Worm (Caenorhabditis elegans) whole organism, L4 larva: ENCODE data around the gene rfs-1.

Experiments
- F26F4.8 ChIP-seq: fragments of 200-800 bp; sonication (Bioruptor generic); conservative IDR thresholded peaks from 2 replicates; pipeline ENCODE4 v1.3.6; 2022; ENCODE audit warnings: missing genetic modification characterization, missing compliant biosample characterization
- F44E2.7 ChIP-seq: fragments of 200-800 bp; sonication (Bioruptor generic); IDR thresholded peaks from 2 replicates; pipeline ENCODE4 v2.1.2; 2022; ENCODE audit warnings: missing genetic modification characterization, missing compliant biosample characterization
- R02D3.7 ChIP-seq: fragments of 150-350 bp; sonication (generic microtip); optimal IDR thresholded peaks from 3 replicates; lab custom pipeline; 2014; ENCODE audit warnings: missing biosample characterization, missing genetic modification characterization
- Y105C5A.15 ChIP-seq: fragments of 200-800 bp; sonication (Bioruptor generic); IDR thresholded peaks from 2 replicates; pipeline ENCODE4 v1.3.6; 2022; ENCODE audit warnings: missing genetic modification characterization, missing compliant biosample characterization
- Y48G9A.11 ChIP-seq: fragments of 200-800 bp; sonication (Bioruptor generic); IDR thresholded peaks from 2 replicates; pipeline ENCODE4 v1.3.6; 2022; ENCODE audit warnings: missing genetic modification reagents, missing genetic modification characterization, missing compliant biosample characterization
- Y75B8A.6 ChIP-seq: fragments of 200-800 bp; sonication (Bioruptor generic); IDR thresholded peaks from 2 replicates; pipeline ENCODE4 v1.3.6; 2022; ENCODE audit warnings: missing genetic modification reagents, missing genetic modification characterization, missing compliant biosample characterization
- ZK337.2 ChIP-seq: fragments of 200-800 bp; sonication (Bioruptor generic); IDR thresholded peaks from 2 replicates; pipeline ENCODE4 v1.3.6; 2022; ENCODE audit warnings: missing genetic modification reagents, missing genetic modification characterization, missing compliant biosample characterization
- ZK546.5 ChIP-seq, 2 experiments: sonication (generic microtip); optimal IDR thresholded peaks; 2 replicates each; lab custom pipeline; 2017; ENCODE audit warnings: missing biosample characterization in 2 of 2, missing genetic modification characterization in 2 of 2
- aly-2 ChIP-seq: sonication (generic microtip); optimal IDR thresholded peaks from 2 replicates; lab custom pipeline; 2018; ENCODE audit warnings: missing biosample characterization, missing genetic modification characterization
- arid-1 ChIP-seq: fragments of 200-800 bp; sonication (Bioruptor generic); conservative IDR thresholded peaks from 2 replicates; pipeline ENCODE4 v1.3.6; 2022; ENCODE audit warnings: missing genetic modification reagents, missing genetic modification characterization, missing compliant biosample characterization
- attf-4 ChIP-seq: sonication (generic microtip); optimal IDR thresholded peaks from 3 replicates; lab custom pipeline; 2017; ENCODE audit warnings: missing biosample characterization, missing genetic modification characterization
- ceh-62 ChIP-seq: sonication (generic microtip); optimal IDR thresholded peaks from 2 replicates; lab custom pipeline; 2017; ENCODE audit warnings: missing biosample characterization, missing genetic modification characterization
- ceh-82 ChIP-seq: sonication (generic microtip); optimal IDR thresholded peaks from 2 replicates; lab custom pipeline; 2017; ENCODE audit warnings: missing biosample characterization, missing genetic modification characterization
- cey-2 ChIP-seq: sonication (generic microtip); optimal IDR thresholded peaks from 3 replicates; lab custom pipeline; 2017; ENCODE audit warnings: missing genetic modification characterization, mild to moderate bottlenecking, missing compliant biosample characterization, antibody characterized with exemption, borderline replicate concordance; ENCODE audit not compliant: insufficient read depth
- ctbp-1 ChIP-seq: fragments of 200-800 bp; sonication (Bioruptor generic); IDR thresholded peaks from 2 replicates; pipeline ENCODE4 v1.3.6; 2022; ENCODE audit warnings: missing genetic modification reagents, missing genetic modification characterization, missing compliant biosample characterization
- daf-8 ChIP-seq: fragments of 200-800 bp; sonication (Bioruptor generic); IDR thresholded peaks from 2 replicates; pipeline ENCODE4 v1.3.6; 2022; ENCODE audit warnings: missing genetic modification characterization, missing compliant biosample characterization
- dmd-6 ChIP-seq: fragments of 200-800 bp; sonication (Bioruptor generic); IDR thresholded peaks from 2 replicates; pipeline ENCODE4 v1.3.6; 2022; ENCODE audit warnings: missing genetic modification reagents, missing genetic modification characterization, missing compliant biosample characterization
- dmd-8 ChIP-seq: fragments of 200-800 bp; sonication (Bioruptor generic); IDR thresholded peaks from 2 replicates; pipeline ENCODE4 v1.3.6; 2022; ENCODE audit warnings: missing genetic modification characterization, missing compliant biosample characterization
- dmd-9 ChIP-seq: fragments of 200-800 bp; sonication (Bioruptor generic); IDR thresholded peaks from 2 replicates; pipeline ENCODE4 v1.3.6; 2022; ENCODE audit warnings: missing genetic modification reagents, missing genetic modification characterization, missing compliant biosample characterization
- dpl-1 ChIP-seq: fragments of 150-350 bp; optimal IDR thresholded peaks from 2 replicates; lab custom pipeline; 2014; ENCODE audit warnings: missing biosample characterization, missing genetic modification reagents, missing genetic modification characterization
- duxl-1 ChIP-seq: sonication (generic microtip); optimal IDR thresholded peaks from 2 replicates; lab custom pipeline; 2016; ENCODE audit warnings: mild to moderate bottlenecking, missing genetic modification characterization, moderate library complexity, missing compliant biosample characterization; ENCODE audit not compliant: poor library complexity
- dve-1 ChIP-seq: sonication (generic microtip); optimal IDR thresholded peaks from 2 replicates; lab custom pipeline; 2017; ENCODE audit warnings: antibody characterized with exemption, mild to moderate bottlenecking, missing genetic modification characterization, missing compliant biosample characterization; ENCODE audit not compliant: insufficient read depth
- egl-27 ChIP-seq: sonication (generic microtip); optimal IDR thresholded peaks from 3 replicates; lab custom pipeline; 2017; ENCODE audit warnings: missing biosample characterization, missing genetic modification reagents, missing genetic modification characterization
- hlh-11 ChIP-seq: fragments of 200-800 bp; sonication (Bioruptor generic); optimal IDR thresholded peaks from 2 replicates; lab custom pipeline; 2018; ENCODE audit warnings: mild to moderate bottlenecking, missing genetic modification characterization, missing compliant biosample characterization
- lin-1 ChIP-seq: fragments of 200-800 bp; sonication (Bioruptor generic); IDR thresholded peaks from 2 replicates; pipeline ENCODE4 v1.3.6; 2022; ENCODE audit warnings: missing genetic modification reagents, missing genetic modification characterization, missing compliant biosample characterization
- lin-13 ChIP-seq: fragments of 150-350 bp; optimal IDR thresholded peaks from 2 replicates; lab custom pipeline; 2014; ENCODE audit warnings: missing biosample characterization, missing genetic modification reagents, missing genetic modification characterization
- lin-38 ChIP-seq: fragments of 200-800 bp; sonication (Bioruptor generic); IDR thresholded peaks from 2 replicates; pipeline ENCODE4 v1.3.6; 2022; ENCODE audit warnings: missing genetic modification reagents, missing genetic modification characterization, missing compliant biosample characterization
- lin-39 ChIP-seq: fragments of 150-350 bp; optimal IDR thresholded peaks from 2 replicates; lab custom pipeline; 2014; ENCODE audit warnings: missing biosample characterization, missing genetic modification reagents, missing genetic modification characterization
- madf-9 ChIP-seq: fragments of 200-800 bp; sonication (Bioruptor generic); conservative IDR thresholded peaks from 2 replicates; pipeline ENCODE4 v1.3.6; 2022; ENCODE audit warnings: missing genetic modification reagents, missing genetic modification characterization, missing compliant biosample characterization
- mdl-1 ChIP-seq, 2 experiments: fragments of 150-350 bp in 1 of 2; sonication (generic microtip) in 1 of 2; optimal IDR thresholded peaks; 2 replicates each; lab custom pipeline; 2014 to 2017; ENCODE audit warnings: missing biosample characterization in 2 of 2, missing genetic modification characterization in 2 of 2
- mep-1 ChIP-seq: fragments of 150-350 bp; sonication (generic microtip); optimal IDR thresholded peaks from 3 replicates; lab custom pipeline; 2014; ENCODE audit warnings: missing biosample characterization, missing genetic modification characterization
- nhr-102 ChIP-seq: sonication (generic microtip); optimal IDR thresholded peaks from 2 replicates; lab custom pipeline; 2016; ENCODE audit warnings: mild to moderate bottlenecking, missing genetic modification characterization, moderate library complexity, missing compliant biosample characterization
- nhr-41 ChIP-seq: fragments of 200-800 bp; sonication (Bioruptor generic); IDR thresholded peaks from 2 replicates; pipeline ENCODE4 v1.3.6; 2022; ENCODE audit warnings: missing genetic modification reagents, missing genetic modification characterization, missing compliant biosample characterization
- nhr-42 ChIP-seq: fragments of 200-800 bp; sonication (Bioruptor generic); IDR thresholded peaks from 2 replicates; pipeline ENCODE4 v1.3.6; 2022; ENCODE audit warnings: missing genetic modification characterization, missing compliant biosample characterization
- php-3 ChIP-seq: fragments of 200-800 bp; sonication (Bioruptor generic); IDR thresholded peaks from 2 replicates; pipeline ENCODE4 v1.3.6; 2022; ENCODE audit warnings: missing genetic modification reagents, missing genetic modification characterization, missing compliant biosample characterization
- sdz-12 ChIP-seq: fragments of 200-800 bp; sonication (Bioruptor generic); optimal IDR thresholded peaks from 2 replicates; lab custom pipeline; 2018; ENCODE audit warnings: mild to moderate bottlenecking, missing genetic modification characterization, missing compliant biosample characterization
- skn-1 ChIP-seq: fragments of 150-350 bp; optimal IDR thresholded peaks from 2 replicates; lab custom pipeline; 2014; ENCODE audit warnings: missing biosample characterization, missing genetic modification characterization
- snpc-4 ChIP-seq: fragments of 150-350 bp; optimal IDR thresholded peaks from 2 replicates; lab custom pipeline; 2014; ENCODE audit warnings: missing biosample characterization, missing genetic modification characterization
- spr-3 ChIP-seq: fragments of 200-800 bp; sonication (Bioruptor generic); optimal IDR thresholded peaks from 2 replicates; lab custom pipeline; 2018; ENCODE audit warnings: mild to moderate bottlenecking, missing genetic modification characterization, missing compliant biosample characterization
- tag-97 ChIP-seq: fragments of 200-800 bp; sonication (Bioruptor generic); IDR thresholded peaks from 2 replicates; pipeline ENCODE4 v1.3.6; 2022; ENCODE audit warnings: missing genetic modification characterization, missing compliant biosample characterization
- tra-1 ChIP-seq: fragments of 200-800 bp; sonication (Bioruptor generic); IDR thresholded peaks from 2 replicates; pipeline ENCODE4 v1.3.6; 2022; ENCODE audit warnings: missing genetic modification reagents, missing genetic modification characterization, missing compliant biosample characterization
- unc-130 ChIP-seq: sonication (generic microtip); optimal IDR thresholded peaks from 2 replicates; lab custom pipeline; 2016; ENCODE audit warnings: missing genetic modification reagents, missing genetic modification characterization, missing compliant biosample characterization
- unc-39 ChIP-seq: sonication (generic microtip); optimal IDR thresholded peaks from 2 replicates; lab custom pipeline; 2017; ENCODE audit warnings: missing biosample characterization, missing genetic modification characterization
- unc-62 ChIP-seq, 3 experiments: fragments of 150-350 bp in 1 of 3; sonication (generic microtip); optimal IDR thresholded peaks in 2 of 3; peaks in 1 of 3; 1 replicate in 1 of 3; 2 replicates in 2 of 3; lab custom pipeline; 2014 to 2017; ENCODE audit warnings: missing biosample characterization in 3 of 3, missing genetic modification characterization in 3 of 3, missing genetic modification reagents in 3 of 3, missing genotype in 1 of 3
- zag-1 ChIP-seq: fragments of 150-350 bp; optimal IDR thresholded peaks from 2 replicates; lab custom pipeline; 2014; ENCODE audit warnings: missing biosample characterization, missing genetic modification characterization
- zfp-2 ChIP-seq: sonication (generic microtip); optimal IDR thresholded peaks from 2 replicates; lab custom pipeline; 2016; ENCODE audit warnings: mild to moderate bottlenecking, missing genetic modification characterization, missing compliant biosample characterization
- zfp-3 ChIP-seq: fragments of 200-800 bp; sonication (Bioruptor generic); conservative IDR thresholded peaks from 2 replicates; pipeline ENCODE4 v1.3.6; 2022; ENCODE audit warnings: missing genetic modification reagents, missing genetic modification characterization, missing compliant biosample characterization
- zip-2 ChIP-seq: fragments of 150-350 bp; optimal IDR thresholded peaks from 2 replicates; lab custom pipeline; 2014; ENCODE audit warnings: missing biosample characterization, missing genetic modification characterization
- ztf-11 ChIP-seq: fragments of 150-350 bp; optimal IDR thresholded peaks from 2 replicates; lab custom pipeline; 2014; ENCODE audit warnings: missing biosample characterization, missing genetic modification characterization

Gene rfs-1

ce11 chrIII:8232634-8233033, 6.4 kb downstream of the rfs-1 start, which contains the start of gene henn-1:
henn-1 (plus strand) TSS chrIII:8232651.
- TF ChIP-seq sdz-12 (GFP tag; lab: Kevin White, UChicago) (peak; percentile 27), F44E2.7 (GFP tag; lab: Robert Waterston, UW) (no peak), arid-1 (GFP tag; lab: Robert Waterston, UW) (0 out of 2 replicates have a peak, but pooled peaks have one; percentile 21), Y48G9A.11 (GFP tag; lab: Robert Waterston, UW) (no peak), zfp-2 (tag; lab: Kevin White, UChicago) (no peak), lin-38 (GFP tag; lab: Robert Waterston, UW) (no peak), lin-39 (tag; lab: Kevin White, UChicago) (peak; percentile 48), aly-2 (no peak), unc-130 (GFP tag; lab: Kevin White, UChicago) (no peak), duxl-1 (tag; lab: Kevin White, UChicago) (no peak), dmd-9 (GFP tag; lab: Robert Waterston, UW) (no peak), nhr-41 (GFP tag; lab: Robert Waterston, UW) (no peak), daf-8 (no peak), php-3 (GFP tag; lab: Robert Waterston, UW) (no peak), ctbp-1 (GFP tag; lab: Robert Waterston, UW) (0 out of 2 replicates have a peak, but pooled peaks have one; percentile 8), nhr-42 (GFP tag; lab: Robert Waterston, UW) (no peak), zag-1 (no peak), zfp-3 (GFP tag; lab: Robert Waterston, UW) (no peak), cey-2 (tag; lab: Kevin White, UChicago) (no peak), skn-1 (tag; lab: Kevin White, UChicago) (no peak), spr-3 (no peak), mep-1 (tag; lab: Kevin White, UChicago) (peak; percentile 10), mdl-1 (tag; optimal IDR thresholded peaks at IDR 0.05; lab: Kevin White, UChicago) (no peak), dve-1 (tag; lab: Kevin White, UChicago) (peak; percentile 16), ceh-82 (tag; lab: Kevin White, UChicago) (no peak), tra-1 (GFP tag; lab: Robert Waterston, UW) (no peak), zip-2 (no peak), hlh-11 (peak; percentile 3), ZK546.5 (tag; optimal IDR thresholded peaks at IDR 0.05; lab: Kevin White, UChicago) (no peak), F26F4.8 (GFP tag; lab: Robert Waterston, UW) (no peak), dmd-6 (GFP tag; lab: Robert Waterston, UW) (no peak), snpc-4 (tag; lab: Kevin White, UChicago) (no peak), ceh-62 (tag; lab: Kevin White, UChicago) (no peak), tag-97 (GFP tag; lab: Robert Waterston, UW) (no peak), ZK337.2 (GFP tag; lab: Robert Waterston, UW) (no peak), egl-27 (tag; lab: Kevin White, UChicago) (no peak), Y75B8A.6 (GFP tag; lab: Robert Waterston, UW) (no peak), nhr-102 (tag; lab: Kevin White, UChicago) (no peak), unc-62 (GFP tag; optimal IDR thresholded peaks at IDR 0.05 in 1 of 2; lab: Kevin White, UChicago) (peak in 1 of 2 experiments; percentile 56), unc-62 (tag; optimal IDR thresholded peaks at IDR 0.05; lab: Kevin White, UChicago) (no peak), unc-39 (tag; lab: Kevin White, UChicago) (no peak), dmd-8 (GFP tag; lab: Robert Waterston, UW) (no peak), lin-1 (GFP tag; lab: Robert Waterston, UW) (no peak), attf-4 (tag; lab: Kevin White, UChicago) (no peak), madf-9 (GFP tag; lab: Robert Waterston, UW) (no peak), Y105C5A.15 (no peak), R02D3.7 (tag; lab: Kevin White, UChicago) (no peak), lin-13 (no peak), ztf-11 (no peak), dpl-1 (GFP tag; lab: Kevin White, UChicago) (no peak)
